Worm (Caenorhabditis elegans): ENCODE data around the gene lipl-5.

lipl-5 gene

DNA sequence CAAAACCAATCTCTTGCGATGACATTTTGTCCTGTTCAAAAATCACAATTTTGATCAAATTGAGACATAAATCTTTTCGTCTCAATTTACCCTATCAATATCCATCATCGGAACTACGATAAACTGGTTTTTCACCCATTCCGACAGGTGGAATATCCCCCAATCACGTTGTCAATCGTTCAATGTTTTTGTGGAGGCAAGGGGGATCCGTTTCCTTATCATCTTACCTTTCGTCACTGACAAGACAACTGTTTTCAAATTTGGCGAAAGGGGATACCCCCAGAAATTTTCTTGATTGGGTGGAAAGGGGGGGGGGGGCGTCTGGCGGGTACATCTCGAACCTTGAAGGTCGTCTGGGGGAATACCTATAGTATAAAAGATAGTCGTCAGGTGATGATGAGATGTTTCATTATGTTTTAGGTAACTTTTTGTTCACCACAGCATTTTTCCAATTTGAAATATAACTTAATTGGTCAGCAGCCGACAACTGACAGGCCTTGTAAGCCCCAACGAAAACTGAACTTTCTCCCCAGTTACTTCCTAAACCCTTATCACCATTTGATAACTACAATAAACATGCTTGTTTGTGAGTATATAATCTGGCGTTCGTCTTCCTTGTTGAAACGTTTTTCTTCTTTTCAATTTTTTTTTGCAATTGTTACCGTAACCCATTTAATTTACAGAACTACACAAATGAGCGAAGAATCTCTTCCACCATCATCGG is 4.2 kb upstream of the lipl-5 start, which contains the start of gene ZK6.8 (continued):
- TF ChIP-seq atf-7 (tag; optimal IDR thresholded peaks at IDR 0.05) = no peak

DNA sequence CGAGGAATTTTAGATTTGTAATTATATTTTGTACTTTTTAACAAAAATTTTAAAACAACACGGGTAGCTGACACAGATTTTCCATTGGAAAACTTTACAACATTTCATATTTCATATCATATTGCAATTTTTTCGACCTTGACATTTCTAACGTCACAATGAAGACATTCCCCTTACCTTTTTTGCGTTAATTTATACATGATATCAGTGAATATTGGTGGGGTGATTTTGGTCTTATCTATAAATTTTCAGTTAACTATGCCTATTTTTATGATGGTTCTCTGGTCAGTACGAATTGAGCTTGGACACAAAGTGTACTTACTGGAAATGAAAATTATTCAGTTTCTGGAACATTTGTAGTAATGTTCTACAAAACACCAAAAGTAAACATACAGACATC is 1.0 kb upstream of the lipl-5 start:
- TF ChIP-seq nhr-80 (tag; optimal IDR thresholded peaks at IDR 0.05) = peak; percentile 65
- no peak for TF ChIP-seq ekl-4 (GFP tag; IDR thresholded peaks at IDR 0.05)
- no peak for TF ChIP-seq Y53G8AR.9 (GFP tag; conservative IDR thresholded peaks at IDR 0.05)
- TF ChIP-seq nfyb-1 (GFP tag; IDR thresholded peaks at IDR 0.05) = 0 out of 2 replicates have a peak, but pooled peaks have one; percentile 58

DNA sequence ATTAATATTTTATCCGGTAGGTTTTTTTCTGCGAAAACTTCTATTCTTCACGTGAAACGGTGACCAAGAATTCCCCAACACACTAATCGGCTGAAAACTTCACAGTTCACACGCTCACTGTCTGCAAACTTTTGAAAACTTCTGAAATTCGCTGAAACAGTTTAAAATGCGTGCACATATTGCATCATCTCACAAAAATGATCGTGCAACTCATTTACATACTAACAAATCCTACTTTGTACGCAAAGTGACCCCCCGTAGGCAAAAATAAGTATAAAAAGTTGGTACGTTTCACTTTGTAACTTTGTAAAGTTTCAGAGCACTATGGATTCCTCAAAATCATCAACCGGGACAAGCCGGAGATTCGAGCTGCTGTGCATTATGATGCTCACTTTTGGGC is 2.9 kb downstream of the lipl-5 start, which contains the start of gene ZK6.6:
Gene ZK6.6, plus strand, starts transcription at position 301 of the 400 bp plus-strand sequence.
- 0 out of 2 replicates have a peak, but pooled peaks have one; percentile 23 for TF ChIP-seq B0336.3 (GFP tag; IDR thresholded peaks at IDR 0.05)
- no peak for TF ChIP-seq athp-1 (tag; optimal IDR thresholded peaks at IDR 0.05)
- TF ChIP-seq repo-1 (tag; optimal IDR thresholded peaks at IDR 0.05) = peak; percentile 13

DNA sequence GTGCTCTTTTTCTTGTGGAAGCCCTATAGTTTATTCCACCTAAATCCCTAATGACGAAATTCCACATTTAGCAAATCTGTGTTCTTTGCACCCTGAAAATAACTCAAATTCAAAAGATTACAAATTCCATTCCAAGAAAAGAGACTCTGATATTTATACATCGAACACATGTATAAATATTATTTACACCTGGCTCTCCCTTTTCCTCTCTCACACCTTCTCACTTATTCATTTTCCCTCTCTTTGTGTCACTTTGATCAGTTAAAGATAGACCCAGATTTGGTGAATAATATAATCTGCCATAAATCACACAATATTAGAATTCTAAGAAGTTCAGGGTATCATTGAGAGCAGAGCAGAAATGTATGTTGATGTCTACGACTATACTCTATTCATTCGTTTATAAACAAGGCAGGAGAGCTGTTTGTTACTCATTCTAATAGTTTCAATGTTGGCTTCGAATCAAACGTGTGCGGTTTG is 6.7 kb downstream of the lipl-5 start, which contains the start of gene nhr-254:
Gene nhr-254, plus strand, starts transcription at position 430 of the 480 bp plus-strand sequence.
- TF ChIP-seq unc-130 (GFP tag; optimal IDR thresholded peaks at IDR 0.05) = no peak
- TF ChIP-seq dox-1 (GFP tag; IDR thresholded peaks at IDR 0.05) = no peak
- TF ChIP-seq Y95B8A.8 (GFP tag; IDR thresholded peaks at IDR 0.05) = no peak
- no peak for TF ChIP-seq mel-28 (tag; optimal IDR thresholded peaks at IDR 0.05; ENCODE audit: borderline replicate concordance)
- TF ChIP-seq ztf-22 (GFP tag; optimal IDR thresholded peaks at IDR 0.05) = no peak
- no peak for TF ChIP-seq nhr-179 (tag; optimal IDR thresholded peaks at IDR 0.05)
- TF ChIP-seq somi-1 (GFP tag; optimal IDR thresholded peaks at IDR 0.05) = no peak
- TF ChIP-seq aptf-2 (GFP tag; conservative IDR thresholded peaks at IDR 0.05) = no peak
- no peak for TF ChIP-seq bed-2 (GFP tag; IDR thresholded peaks at IDR 0.05)
- TF ChIP-seq ekl-4 (GFP tag; IDR thresholded peaks at IDR 0.05) = no peak
- TF ChIP-seq nfya-1 (tag; optimal IDR thresholded peaks at IDR 0.05; ENCODE audit: borderline replicate concordance, insufficient read depth) = no peak
- TF ChIP-seq F55B11.4 (tag; optimal IDR thresholded peaks at IDR 0.05; ENCODE audit: borderline replicate concordance, insufficient read depth) = no peak
- no peak for TF ChIP-seq lir-1 (GFP tag; conservative IDR thresholded peaks at IDR 0.05)
- no peak for TF ChIP-seq madf-6 (GFP tag; IDR thresholded peaks at IDR 0.05)
- TF ChIP-seq nhr-120 (GFP tag; IDR thresholded peaks at IDR 0.05) = no peak
- TF ChIP-seq snpc-1.3 (tag; optimal IDR thresholded peaks at IDR 0.05; ENCODE audit: insufficient read depth) = no peak
- TF ChIP-seq ztf-25 (GFP tag; IDR thresholded peaks at IDR 0.05) = no peak
- no peak for TF ChIP-seq aptf-3 (GFP tag; IDR thresholded peaks at IDR 0.05)

DNA sequence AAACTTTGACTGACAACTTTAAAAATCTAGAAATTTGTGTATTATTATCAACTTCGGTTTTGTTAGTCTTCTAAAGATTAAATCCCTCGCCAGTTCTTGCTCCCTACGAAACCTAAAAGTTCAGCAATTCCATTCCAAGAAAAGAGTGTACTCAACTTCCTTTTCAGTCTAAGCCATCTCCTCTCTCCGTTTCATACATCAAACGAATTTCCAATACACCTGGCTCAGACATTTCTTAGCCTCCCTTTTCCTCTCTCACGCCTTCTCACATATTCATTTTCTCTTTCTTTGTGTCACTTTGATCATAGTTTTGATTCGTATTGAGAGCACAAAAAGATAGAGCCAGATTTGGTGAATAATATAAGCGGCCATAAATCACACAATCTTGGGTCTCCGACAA is 10.8 kb downstream of the lipl-5 start, which contains the start of gene nhr-253:
Gene nhr-253, plus strand, starts transcription at position 285 of the 400 bp plus-strand sequence.
- TF ChIP-seq B0261.1 (tag; optimal IDR thresholded peaks at IDR 0.05) (no peak), die-1 (tag; optimal IDR thresholded peaks at IDR 0.05) (no peak), madf-3 (GFP tag; IDR thresholded peaks at IDR 0.05) (no peak), ztf-22 (GFP tag; optimal IDR thresholded peaks at IDR 0.05) (no peak), snpc-4 (GFP tag; optimal IDR thresholded peaks at IDR 0.05) (no peak), snpc-4 (tag; optimal IDR thresholded peaks at IDR 0.05) (no peak), T26A5.8 (tag; optimal IDR thresholded peaks at IDR 0.05) (no peak), F55B11.4 (tag; optimal IDR thresholded peaks at IDR 0.05; ENCODE audit: borderline replicate concordance, insufficient read depth) (no peak), nhr-80 (tag; optimal IDR thresholded peaks at IDR 0.05) (no peak), Y53G8AR.9 (GFP tag; conservative IDR thresholded peaks at IDR 0.05) (no peak)

All from whole organism, young adult.